Fruit fly (Drosophila melanogaster): Measurements from ENCODE around the gene CG1999.

DNA sequence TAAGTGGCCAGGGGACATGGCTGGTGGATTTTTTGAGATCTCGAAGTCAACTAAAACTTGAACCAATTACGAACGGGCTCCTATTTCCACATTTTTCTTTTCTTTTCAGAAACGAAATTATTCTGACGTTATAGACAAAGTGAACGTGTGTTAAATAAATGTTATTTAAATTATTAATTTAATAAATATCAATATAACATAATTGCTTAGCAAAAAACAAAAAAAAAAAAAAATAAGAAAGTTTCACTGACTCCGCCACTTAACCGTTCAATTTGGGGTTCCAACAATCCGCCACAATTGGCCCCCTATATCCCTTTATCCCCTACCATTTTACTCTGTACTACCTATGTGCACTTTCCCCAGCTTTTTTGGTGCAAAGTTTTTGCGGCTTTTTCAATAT lies 24.3 kb downstream of the CG1999 start, which contains the start of gene CG42781:
- TF ChIP-seq CG12605 (GFP tag; IDR thresholded peaks at IDR 0.05) = no peak
- no peak for TF ChIP-seq Pif1A (GFP tag; optimal IDR thresholded peaks at IDR 0.05)
- no peak for TF ChIP-seq CG17806 (tag; optimal IDR thresholded peaks at IDR 0.05)
- no peak for TF ChIP-seq CG8301 (tag; optimal IDR thresholded peaks at IDR 0.05)
- no peak for TF ChIP-seq D1 (tag; optimal IDR thresholded peaks at IDR 0.05)
- TF ChIP-seq Pif1B (GFP tag; optimal IDR thresholded peaks at IDR 0.05) = no peak
- no peak for TF ChIP-seq EcR (GFP tag; optimal IDR thresholded peaks at IDR 0.05)
- TF ChIP-seq CG4496 (GFP tag; IDR thresholded peaks at IDR 0.05) = no peak
- no peak for TF ChIP-seq CG15710 (tag; optimal IDR thresholded peaks at IDR 0.05)
- no peak for TF ChIP-seq CG32121 (GFP tag; IDR thresholded peaks at IDR 0.05)
